Worm (Caenorhabditis elegans) whole organism, young adult: Measurements from ENCODE around the gene C44C10.10.

Source experiments
- F22D6.2 ChIP-seq: sonication (generic microtip); optimal IDR thresholded peaks from 2 replicates; lab custom pipeline; 2016; ENCODE audit warnings: mild to moderate bottlenecking, missing genetic modification characterization, missing compliant biosample characterization
- F49E8.2 ChIP-seq: sonication (generic microtip); optimal IDR thresholded peaks from 3 replicates; lab custom pipeline; 2017; ENCODE audit warnings: missing genetic modification characterization, mild to moderate bottlenecking, missing compliant biosample characterization, antibody characterized with exemption, moderate library complexity; ENCODE audit not compliant: insufficient read depth
- F55B11.4 ChIP-seq: sonication (generic microtip); optimal IDR thresholded peaks from 2 replicates; lab custom pipeline; 2016; ENCODE audit warnings: missing compliant biosample characterization, missing genetic modification characterization, borderline replicate concordance; ENCODE audit not compliant: insufficient read depth
- F57A8.1 ChIP-seq: fragments of 200-800 bp; sonication (Bioruptor generic); optimal IDR thresholded peaks from 2 replicates; lab custom pipeline; 2018; ENCODE audit warnings: mild to moderate bottlenecking, missing genetic modification characterization, moderate library complexity, missing compliant biosample characterization
- Y53G8AR.9 ChIP-seq: fragments of 200-800 bp; sonication (Bioruptor generic); conservative IDR thresholded peaks from 2 replicates; pipeline ENCODE4 v1.3.6; 2022; ENCODE audit warnings: missing genetic modification reagents, missing genetic modification characterization, missing compliant biosample characterization
- Y56A3A.18 ChIP-seq: fragments of 200-800 bp; sonication (Bioruptor generic); IDR thresholded peaks from 2 replicates; pipeline ENCODE4 v1.3.6; 2022; ENCODE audit warnings: missing genetic modification reagents, missing genetic modification characterization, missing compliant biosample characterization
- Y67H2A.10 ChIP-seq: fragments of 200-800 bp; sonication (Bioruptor generic); conservative IDR thresholded peaks from 2 replicates; pipeline ENCODE4 v1.3.6; 2022; ENCODE audit warnings: missing genetic modification reagents, missing genetic modification characterization, missing compliant biosample characterization
- Y95B8A.8 ChIP-seq: fragments of 200-800 bp; sonication (Bioruptor generic); IDR thresholded peaks from 2 replicates; pipeline ENCODE4 v1.3.6; 2022; ENCODE audit warnings: missing genetic modification reagents, missing genetic modification characterization, missing compliant biosample characterization
- ZK185.1 ChIP-seq: sonication (generic microtip); optimal IDR thresholded peaks from 2 replicates; lab custom pipeline; 2016; ENCODE audit warnings: mild to moderate bottlenecking, missing genetic modification characterization, missing compliant biosample characterization; ENCODE audit not compliant: poor library complexity, severe bottlenecking
- atf-7 ChIP-seq: sonication (generic microtip); optimal IDR thresholded peaks from 2 replicates; lab custom pipeline; 2017; ENCODE audit warnings: mild to moderate bottlenecking, missing genetic modification characterization, missing compliant biosample characterization
- athp-1 ChIP-seq: sonication (generic microtip); optimal IDR thresholded peaks from 2 replicates; lab custom pipeline; 2017; ENCODE audit warnings: mild to moderate bottlenecking, missing genetic modification characterization, missing compliant biosample characterization
- attf-5 ChIP-seq: fragments of 200-800 bp; sonication (Bioruptor generic); optimal IDR thresholded peaks from 2 replicates; lab custom pipeline; 2018; ENCODE audit warnings: mild to moderate bottlenecking, missing genetic modification characterization, missing compliant biosample characterization
- bed-1 ChIP-seq: fragments of 200-800 bp; sonication (Bioruptor generic); IDR thresholded peaks from 2 replicates; pipeline ENCODE4 v1.3.6; 2022; ENCODE audit warnings: missing genetic modification reagents, missing genetic modification characterization, missing compliant biosample characterization
- cebp-1 ChIP-seq, 2 experiments: fragments of 200-800 bp in 1 of 2; sonication (Bioruptor generic) in 1 of 2; sonication (generic microtip) in 1 of 2; IDR thresholded peaks in 1 of 2; optimal IDR thresholded peaks in 1 of 2; 2 replicates each; pipeline versions ENCODE4 v1.3.6 to Lab custom; 2017 to 2022; ENCODE audit warnings: missing compliant biosample characterization in 2 of 2, missing genetic modification characterization in 2 of 2, mild to moderate bottlenecking in 1 of 2, missing genetic modification reagents in 1 of 2, moderate library complexity in 1 of 2
- cebp-2 ChIP-seq: fragments of 200-800 bp; sonication (Bioruptor generic); IDR thresholded peaks from 2 replicates; pipeline ENCODE4 v1.3.6; 2022; ENCODE audit warnings: missing genetic modification characterization, missing compliant biosample characterization
- ceh-27 ChIP-seq: fragments of 200-800 bp; sonication (Bioruptor generic); optimal IDR thresholded peaks from 2 replicates; lab custom pipeline; 2018; ENCODE audit warnings: mild to moderate bottlenecking, missing genetic modification characterization, moderate library complexity, missing compliant biosample characterization
- ceh-40 ChIP-seq: fragments of 200-800 bp; sonication (Bioruptor generic); IDR thresholded peaks from 2 replicates; pipeline ENCODE4 v1.3.6; 2022; ENCODE audit warnings: missing genetic modification characterization, missing compliant biosample characterization
- dox-1 ChIP-seq: fragments of 200-800 bp; sonication (Bioruptor generic); IDR thresholded peaks from 2 replicates; pipeline ENCODE4 v1.3.6; 2022; ENCODE audit warnings: missing genetic modification reagents, missing genetic modification characterization, missing compliant biosample characterization
- dpl-1 ChIP-seq: fragments of 150-350 bp; optimal IDR thresholded peaks from 2 replicates; lab custom pipeline; 2014; ENCODE audit warnings: missing biosample characterization, missing genetic modification reagents, missing genetic modification characterization
- egl-18 ChIP-seq: fragments of 200-800 bp; sonication (Bioruptor generic); IDR thresholded peaks from 2 replicates; pipeline ENCODE4 v1.3.6; 2022; ENCODE audit warnings: missing genetic modification reagents, missing genetic modification characterization, missing compliant biosample characterization
- egl-44 ChIP-seq: fragments of 200-800 bp; sonication (Bioruptor generic); IDR thresholded peaks from 2 replicates; pipeline ENCODE4 v1.3.6; 2022; ENCODE audit warnings: missing genetic modification reagents, missing genetic modification characterization, missing compliant biosample characterization
- ets-4 ChIP-seq: fragments of 200-800 bp; sonication (Bioruptor generic); optimal IDR thresholded peaks from 2 replicates; lab custom pipeline; 2018; ENCODE audit warnings: mild to moderate bottlenecking, missing genetic modification characterization, missing compliant biosample characterization
- hlh-26 ChIP-seq: fragments of 200-800 bp; sonication (Bioruptor generic); conservative IDR thresholded peaks from 2 replicates; pipeline ENCODE4 v1.3.6; 2022; ENCODE audit warnings: missing genetic modification reagents, missing genetic modification characterization, missing compliant biosample characterization
- lag-1 ChIP-seq: fragments of 200-800 bp; sonication (Bioruptor generic); IDR thresholded peaks from 2 replicates; pipeline ENCODE4 v1.3.6; 2022; ENCODE audit warnings: missing genetic modification reagents, missing genetic modification characterization, missing compliant biosample characterization
- let-607 ChIP-seq, 2 experiments: fragments of 200-800 bp in 1 of 2; sonication (Bioruptor generic) in 1 of 2; sonication (generic microtip) in 1 of 2; optimal IDR thresholded peaks; 2 replicates each; lab custom pipeline; 2016 to 2018; ENCODE audit warnings: mild to moderate bottlenecking in 2 of 2, missing compliant biosample characterization in 2 of 2, missing genetic modification characterization in 2 of 2, moderate library complexity in 2 of 2, missing genotype in 1 of 2
- lin-54 ChIP-seq: fragments of 200-800 bp; sonication (Bioruptor generic); optimal IDR thresholded peaks from 2 replicates; lab custom pipeline; 2018; ENCODE audit warnings: mild to moderate bottlenecking, missing genetic modification characterization, missing compliant biosample characterization
- lir-1 ChIP-seq: fragments of 200-800 bp; sonication (Bioruptor generic); conservative IDR thresholded peaks from 2 replicates; pipeline ENCODE4 v1.3.6; 2022; ENCODE audit warnings: missing genetic modification reagents, missing genetic modification characterization, missing compliant biosample characterization
- lsy-27 ChIP-seq: sonication (generic microtip); optimal IDR thresholded peaks from 2 replicates; lab custom pipeline; 2017; ENCODE audit warnings: missing genetic modification characterization, mild to moderate bottlenecking, missing compliant biosample characterization, antibody characterized with exemption, missing genotype, borderline replicate concordance; ENCODE audit not compliant: insufficient read depth
- madf-6 ChIP-seq: fragments of 200-800 bp; sonication (Bioruptor generic); IDR thresholded peaks from 2 replicates; pipeline ENCODE4 v1.3.6; 2022; ENCODE audit warnings: missing genetic modification reagents, missing genetic modification characterization, missing compliant biosample characterization
- nhr-120 ChIP-seq: fragments of 200-800 bp; sonication (Bioruptor generic); IDR thresholded peaks from 2 replicates; pipeline ENCODE4 v1.3.6; 2022; ENCODE audit warnings: missing genetic modification characterization, missing compliant biosample characterization
- nhr-80 ChIP-seq: sonication (generic microtip); optimal IDR thresholded peaks from 2 replicates; lab custom pipeline; 2016; ENCODE audit warnings: missing genetic modification characterization, missing compliant biosample characterization
- sdz-38 ChIP-seq: sonication (generic microtip); optimal IDR thresholded peaks from 2 replicates; lab custom pipeline; 2016; ENCODE audit warnings: missing genotype, missing genetic modification characterization, missing compliant biosample characterization
- snpc-1.3 ChIP-seq: sonication (generic microtip); optimal IDR thresholded peaks from 2 replicates; lab custom pipeline; 2017; ENCODE audit warnings: missing genetic modification characterization, mild to moderate bottlenecking, missing compliant biosample characterization, antibody characterized with exemption, moderate library complexity, missing genotype, missing genetic modification reagents; ENCODE audit not compliant: insufficient read depth
- snpc-3.4 ChIP-seq: sonication (generic microtip); optimal IDR thresholded peaks from 2 replicates; lab custom pipeline; 2017; ENCODE audit warnings: missing genetic modification characterization, mild to moderate bottlenecking, missing compliant biosample characterization, antibody characterized with exemption, moderate library complexity, missing genotype, missing genetic modification reagents
- tbp1 ChIP-seq: fragments of 200-800 bp; sonication (Bioruptor generic); optimal IDR thresholded peaks from 2 replicates; lab custom pipeline; 2018; ENCODE audit warnings: mild to moderate bottlenecking, missing genetic modification characterization, missing compliant biosample characterization
- tlf-1 ChIP-seq: fragments of 200-800 bp; sonication (Bioruptor generic); optimal IDR thresholded peaks from 2 replicates; lab custom pipeline; 2018; ENCODE audit warnings: mild to moderate bottlenecking, missing genetic modification characterization, missing compliant biosample characterization
- unc-62 ChIP-seq: fragments of 150-350 bp; optimal IDR thresholded peaks from 2 replicates; lab custom pipeline; 2014; ENCODE audit warnings: missing biosample characterization, missing genetic modification reagents, missing genetic modification characterization
- zfh-2 ChIP-seq: fragments of 200-800 bp; sonication (Bioruptor generic); conservative IDR thresholded peaks from 2 replicates; pipeline ENCODE4 v1.3.6; 2022; ENCODE audit warnings: missing genetic modification reagents, missing genetic modification characterization, missing compliant biosample characterization
- ztf-26 ChIP-seq: sonication (generic microtip); optimal IDR thresholded peaks from 2 replicates; lab custom pipeline; 2017; ENCODE audit warnings: missing genetic modification characterization, missing compliant biosample characterization
- ztf-3 ChIP-seq: fragments of 200-800 bp; sonication (Bioruptor generic); optimal IDR thresholded peaks from 2 replicates; lab custom pipeline; 2018; ENCODE audit warnings: mild to moderate bottlenecking, missing genetic modification characterization, missing compliant biosample characterization

Gene C44C10.10

DNA sequence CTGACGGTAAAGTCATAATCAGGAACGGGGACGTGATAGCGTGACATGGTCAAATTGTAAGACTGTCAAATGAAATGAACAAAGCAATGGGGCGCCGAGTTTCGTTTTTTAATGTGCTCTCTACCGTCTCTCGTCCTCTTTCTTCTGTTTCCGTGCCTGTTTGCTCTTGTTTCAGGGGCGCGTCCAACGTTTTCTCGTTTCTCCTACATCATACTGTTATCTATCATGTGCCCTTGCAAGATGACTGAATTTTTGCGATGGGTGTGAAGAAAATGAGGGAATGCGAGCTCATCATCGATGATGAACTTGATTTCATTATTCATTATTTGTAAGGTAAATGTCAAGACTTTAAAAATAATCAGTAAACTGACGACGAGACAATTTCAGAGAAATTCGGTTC lies 9.3 kb upstream of the C44C10.10 start, which contains the start of gene T04F8.7:
T04F8.7 (minus strand) TSS at position 130 of the 400 bp plus-strand sequence.
- TF ChIP-seq dox-1 (GFP tag; lab: Robert Waterston, UW): peak; percentile 66
- no peak for TF ChIP-seq cebp-1 (GFP tag; IDR thresholded peaks at IDR 0.05; lab: Robert Waterston, UW)
- no peak for TF ChIP-seq cebp-1 (tag; optimal IDR thresholded peaks at IDR 0.05; lab: Kevin White, UChicago)
- no peak for TF ChIP-seq F49E8.2 (tag; lab: Kevin White, UChicago)
- no peak for TF ChIP-seq hlh-26 (GFP tag; lab: Robert Waterston, UW)
- no peak for TF ChIP-seq Y56A3A.18 (GFP tag; lab: Robert Waterston, UW)
- no peak for TF ChIP-seq lag-1 (GFP tag; lab: Robert Waterston, UW)
- TF ChIP-seq unc-62: peak; percentile 28
- peak; percentile 99 for TF ChIP-seq nhr-80 (tag; lab: Kevin White, UChicago)
- TF ChIP-seq atf-7: peak; percentile 61
- TF ChIP-seq let-607 (tag; optimal IDR thresholded peaks at IDR 0.05; lab: Kevin White, UChicago): peak in 1 of 2 experiments; percentile 69
- peak; percentile 49 for TF ChIP-seq ets-4 (GFP tag; lab: Kevin White, UChicago)
- TF ChIP-seq Y53G8AR.9 (GFP tag; lab: Robert Waterston, UW): 0 out of 2 replicates have a peak, but pooled peaks have one; percentile 22

DNA sequence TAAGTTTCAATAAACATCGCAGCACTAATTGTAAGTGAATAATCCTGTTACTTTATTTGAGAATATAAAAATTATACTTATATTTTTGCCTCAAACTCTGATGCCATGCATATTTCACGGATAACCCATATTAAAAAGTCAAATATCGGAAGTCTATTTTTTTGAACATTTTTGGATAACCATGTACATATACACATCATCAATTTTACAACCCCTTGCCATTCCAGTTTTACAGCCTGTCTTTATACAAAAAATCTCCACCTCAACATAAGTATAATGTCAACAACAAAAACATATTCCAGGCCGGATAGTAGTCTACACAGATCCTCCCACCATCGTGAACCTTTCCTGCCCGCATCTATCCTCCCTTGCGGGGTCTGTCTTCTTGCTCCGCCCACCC lies 5.9 kb upstream of the C44C10.10 start, which contains the start of gene hnd-1:
hnd-1 (plus strand) TSS at position 301 of the 400 bp plus-strand sequence.
- no peak for TF ChIP-seq nhr-120
- no peak for TF ChIP-seq cebp-1 (GFP tag; IDR thresholded peaks at IDR 0.05; lab: Robert Waterston, UW)
- TF ChIP-seq cebp-1 (tag; optimal IDR thresholded peaks at IDR 0.05; lab: Kevin White, UChicago): no peak
- no peak for TF ChIP-seq F22D6.2 (tag; lab: Kevin White, UChicago)
- no peak for TF ChIP-seq unc-62
- no peak for TF ChIP-seq bed-1 (GFP tag; lab: Robert Waterston, UW)
- no peak for TF ChIP-seq tbp1 (GFP tag; lab: Kevin White, UChicago)
- no peak for TF ChIP-seq athp-1 (tag; lab: Kevin White, UChicago)

DNA sequence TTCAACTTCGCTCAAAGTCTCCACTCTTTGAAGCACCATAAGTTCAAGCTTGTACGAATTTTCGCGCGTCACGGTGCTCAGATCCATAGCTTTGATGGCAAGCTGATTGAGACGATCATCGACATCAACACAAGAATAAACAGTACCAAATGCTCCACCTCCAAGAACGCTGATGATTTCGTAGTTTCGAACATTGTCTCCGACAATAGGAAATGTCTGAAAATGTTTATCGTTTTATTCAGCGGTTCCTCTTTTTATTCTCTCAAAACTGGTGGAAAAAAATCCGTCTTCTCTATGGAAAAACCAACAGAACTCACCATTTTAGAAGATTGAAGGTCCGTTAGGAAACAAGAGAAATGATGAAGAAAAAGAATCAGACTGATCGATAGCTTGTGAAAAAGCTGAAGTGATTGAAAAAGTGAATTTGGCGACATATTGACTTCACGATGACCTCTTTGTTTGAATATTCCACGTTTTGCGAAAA lies 2.2 kb upstream of the C44C10.10 start, which contains the start of gene C44C10.7:
C44C10.7 (minus strand) TSS at position 434 of the 484 bp plus-strand sequence.
- no peak for TF ChIP-seq unc-62
- TF ChIP-seq ztf-26 (tag; lab: Kevin White, UChicago): no peak
- TF ChIP-seq, all 124 proteins: peak for 0

DNA sequence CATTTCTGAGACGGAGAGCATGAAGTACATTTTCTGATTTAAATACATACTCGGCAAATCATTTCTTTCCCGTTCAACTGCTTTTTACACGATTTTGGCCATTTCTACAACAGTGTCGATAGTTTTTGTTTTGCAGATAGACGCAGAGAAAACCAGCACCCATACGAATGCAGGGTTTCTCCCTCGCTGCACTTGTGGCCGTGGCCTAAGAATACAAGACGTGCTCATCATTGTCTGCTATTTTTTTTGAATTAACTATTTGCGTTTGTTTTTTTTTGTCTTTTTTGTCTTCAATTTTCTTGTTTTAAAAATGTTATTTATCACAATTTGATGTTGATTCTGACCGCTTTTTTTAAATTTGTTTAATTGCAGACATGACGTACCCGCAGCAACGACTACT lies 3.0 kb downstream of the C44C10.10 start, which contains the start of gene smcl-1:
smcl-1 (plus strand) TSS at position 373 of the 400 bp plus-strand sequence.
- TF ChIP-seq ZK185.1 (peak; percentile 55), snpc-3.4 (no peak), nhr-120 (no peak), zfh-2 (GFP tag; lab: Robert Waterston, UW) (no peak), tlf-1 (GFP tag; lab: Kevin White, UChicago) (no peak), sdz-38 (tag; lab: Kevin White, UChicago) (no peak), ceh-27 (GFP tag; lab: Kevin White, UChicago) (peak; percentile 3), attf-5 (peak; percentile 40), F55B11.4 (no peak), lir-1 (no peak), Y67H2A.10 (GFP tag; lab: Robert Waterston, UW) (no peak), nhr-80 (tag; lab: Kevin White, UChicago) (peak; percentile 51)

DNA sequence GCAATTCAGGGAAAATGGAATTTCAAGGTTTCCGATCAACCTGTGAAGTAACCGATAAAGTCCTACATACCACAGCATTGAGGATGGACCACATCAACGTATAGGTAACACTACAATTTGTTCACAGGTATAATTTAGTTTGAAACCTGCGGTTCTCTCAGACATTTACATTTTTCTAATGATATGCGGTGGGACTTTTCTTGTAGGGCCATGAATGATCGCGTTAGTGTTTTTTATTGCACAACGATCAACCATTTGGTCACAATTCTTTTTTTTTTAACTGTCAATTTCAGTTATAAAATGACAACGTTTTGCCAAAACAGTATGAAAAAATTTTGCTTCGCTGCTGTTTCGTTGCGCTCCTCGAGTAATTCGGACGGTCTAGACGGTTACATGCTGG lies 6.6 kb downstream of the C44C10.10 start, which contains the start of gene C44C10.12:
C44C10.12 (plus strand) TSS at position 301 of the 400 bp plus-strand sequence.
- no peak for TF ChIP-seq ztf-3 (GFP tag; lab: Kevin White, UChicago)
- TF ChIP-seq dpl-1 (GFP tag; lab: Kevin White, UChicago): no peak
- TF ChIP-seq egl-18 (GFP tag; lab: Robert Waterston, UW): no peak
- TF ChIP-seq snpc-1.3 (tag; lab: Kevin White, UChicago): no peak
- no peak for TF ChIP-seq lir-1
- TF ChIP-seq madf-6 (GFP tag; lab: Robert Waterston, UW): no peak
- no peak for TF ChIP-seq unc-62
- no peak for TF ChIP-seq Y95B8A.8 (GFP tag; lab: Robert Waterston, UW)
- no peak for TF ChIP-seq bed-1 (GFP tag; lab: Robert Waterston, UW)
- no peak for TF ChIP-seq cebp-2 (GFP tag; lab: Robert Waterston, UW)
- TF ChIP-seq ceh-40: no peak
- TF ChIP-seq lin-54 (GFP tag; lab: Kevin White, UChicago): no peak
- TF ChIP-seq egl-44 (GFP tag; lab: Robert Waterston, UW): no peak
- no peak for TF ChIP-seq F57A8.1 (GFP tag; lab: Kevin White, UChicago)
- no peak for TF ChIP-seq lsy-27
